Fruit fly (Drosophila melanogaster) whole organism, embryonic: ENCODE results near the gene Rh5.

Source experiments
- B-H2 ChIP-seq: fragments of 200-800 bp; sonication (Bioruptor generic); optimal IDR thresholded peaks from 2 replicates; lab custom pipeline; 2018; ENCODE audit warnings: missing biosample characterization, mild to moderate bottlenecking, missing genetic modification characterization
- CG12391 ChIP-seq: fragments of 200-800 bp; sonication (Bioruptor generic); optimal IDR thresholded peaks from 3 replicates; lab custom pipeline; 2018; ENCODE audit warnings: missing biosample characterization, mild to moderate bottlenecking, missing genetic modification characterization, moderate library complexity
- CG13624 ChIP-seq: fragments of 200-800 bp; sonication (Bioruptor generic); optimal IDR thresholded peaks from 2 replicates; lab custom pipeline; 2016; ENCODE audit warnings: missing biosample characterization, missing genetic modification characterization
- CG14965 ChIP-seq: fragments of 200-800 bp; sonication (Bioruptor generic); optimal IDR thresholded peaks from 2 replicates; lab custom pipeline; 2016; ENCODE audit warnings: missing biosample characterization, missing genetic modification characterization, borderline replicate concordance
- CG17829 ChIP-seq: fragments of 200-800 bp; optimal IDR thresholded peaks from 2 replicates; lab custom pipeline; 2019; ENCODE audit warnings: missing biosample characterization, mild to moderate bottlenecking, missing genetic modification characterization, moderate library complexity
- CG2712 ChIP-seq: fragments of 200-800 bp; optimal IDR thresholded peaks from 3 replicates; lab custom pipeline; 2019; ENCODE audit warnings: missing biosample characterization, mild to moderate bottlenecking, missing genetic modification characterization, moderate library complexity
- CG33213 ChIP-seq: fragments of 200-800 bp; sonication (Bioruptor generic); optimal IDR thresholded peaks from 3 replicates; lab custom pipeline; 2016; ENCODE audit warnings: missing biosample characterization, missing genetic modification characterization
- CG4617 ChIP-seq: fragments of 200-800 bp; sonication (Bioruptor generic); optimal IDR thresholded peaks from 3 replicates; lab custom pipeline; 2016; ENCODE audit warnings: missing biosample characterization, missing genetic modification characterization, borderline replicate concordance
- CG4820 ChIP-seq: fragments of 200-800 bp; sonication (Bioruptor generic); optimal IDR thresholded peaks from 3 replicates; lab custom pipeline; 2016; ENCODE audit warnings: missing biosample characterization, missing genetic modification characterization
- CG7928 ChIP-seq: fragments of 200-800 bp; sonication (Bioruptor generic); optimal IDR thresholded peaks from 2 replicates; lab custom pipeline; 2017; ENCODE audit warnings: missing biosample characterization, mild to moderate bottlenecking, missing genetic modification characterization
- CG8089 ChIP-seq: fragments of 200-800 bp; sonication (Bioruptor generic); optimal IDR thresholded peaks from 3 replicates; lab custom pipeline; 2016; ENCODE audit warnings: missing biosample characterization, missing genetic modification characterization
- CG8765 ChIP-seq: fragments of 200-800 bp; sonication (Bioruptor generic); IDR thresholded peaks from 2 replicates; pipeline ENCODE4 v1.3.6; 2022; ENCODE audit warnings: missing biosample characterization, missing genetic modification characterization
- CG9797 ChIP-seq: fragments of 200-800 bp; sonication (Bioruptor generic); optimal IDR thresholded peaks from 3 replicates; lab custom pipeline; 2018; ENCODE audit warnings: missing biosample characterization, mild to moderate bottlenecking, missing genetic modification characterization
- CHES-1-like ChIP-seq: fragments of 200-800 bp; sonication (Bioruptor generic); optimal IDR thresholded peaks from 2 replicates; lab custom pipeline; 2016; ENCODE audit warnings: missing biosample characterization, missing genetic modification characterization
- D19B ChIP-seq: fragments of 200-800 bp; sonication (Bioruptor generic); optimal IDR thresholded peaks from 2 replicates; lab custom pipeline; 2017; ENCODE audit warnings: missing biosample characterization, mild to moderate bottlenecking, missing genetic modification characterization
- Dad ChIP-seq: fragments of 200-800 bp; sonication (Bioruptor generic); optimal IDR thresholded peaks from 3 replicates; lab custom pipeline; 2016; ENCODE audit warnings: missing biosample characterization, missing genetic modification characterization
- Dip2 ChIP-seq: fragments of 200-800 bp; sonication (Bioruptor generic); IDR thresholded peaks from 2 replicates; pipeline ENCODE4 v1.3.6; 2022; ENCODE audit warnings: missing biosample characterization, missing genetic modification characterization
- Dref ChIP-seq: fragments of 200-800 bp; sonication (Bioruptor generic); IDR thresholded peaks from 2 replicates; pipeline ENCODE4 v1.3.6; 2022; ENCODE audit warnings: missing biosample characterization, missing genetic modification characterization
- Elba2 ChIP-seq: fragments of 200-800 bp; sonication (Bioruptor generic); optimal IDR thresholded peaks from 3 replicates; lab custom pipeline; 2016; ENCODE audit warnings: missing biosample characterization, missing genetic modification characterization
- GATAe ChIP-seq: fragments of 200-800 bp; sonication (Bioruptor generic); conservative IDR thresholded peaks from 2 replicates; pipeline ENCODE4 v1.3.6; 2022; ENCODE audit warnings: missing biosample characterization, missing genetic modification characterization
- Gug ChIP-seq: fragments of 200-800 bp; sonication (Bioruptor generic); IDR thresholded peaks from 4 replicates; pipeline ENCODE4 v1.3.6; 2022; ENCODE audit warnings: missing biosample characterization, missing genetic modification characterization
- HLH3B ChIP-seq: fragments of 200-800 bp; sonication (Bioruptor generic); IDR thresholded peaks from 2 replicates; pipeline ENCODE4 v1.3.6; 2022; ENCODE audit warnings: missing biosample characterization, missing genetic modification characterization
- HmgD ChIP-seq: fragments of 200-800 bp; sonication (Bioruptor generic); optimal IDR thresholded peaks from 3 replicates; lab custom pipeline; 2016; ENCODE audit warnings: missing biosample characterization, missing genetic modification characterization
- Hmr ChIP-seq: fragments of 200-800 bp; sonication (Bioruptor generic); optimal IDR thresholded peaks from 3 replicates; lab custom pipeline; 2017; ENCODE audit warnings: mild to moderate bottlenecking, missing biosample characterization, missing genetic modification reagents, missing genetic modification characterization
- MBD-R2 ChIP-seq: fragments of 200-800 bp; sonication (Bioruptor generic); IDR thresholded peaks from 2 replicates; pipeline ENCODE4 v1.3.6; 2022; ENCODE audit warnings: missing biosample characterization, missing genetic modification characterization
- Mes4 ChIP-seq: fragments of 200-800 bp; sonication (Bioruptor generic); optimal IDR thresholded peaks from 2 replicates; lab custom pipeline; 2016; ENCODE audit warnings: missing biosample characterization, missing genetic modification characterization
- Sox102F ChIP-seq: fragments of 200-800 bp; sonication (Bioruptor generic); optimal IDR thresholded peaks from 2 replicates; lab custom pipeline; 2018; ENCODE audit warnings: missing biosample characterization, mild to moderate bottlenecking, missing genetic modification characterization, moderate library complexity
- Vsx1 ChIP-seq: fragments of 200-800 bp; sonication (Bioruptor generic); optimal IDR thresholded peaks from 2 replicates; lab custom pipeline; 2017; ENCODE audit warnings: missing biosample characterization, mild to moderate bottlenecking, missing genetic modification characterization, missing genetic modification reagents
- Xrp1 ChIP-seq: fragments of 200-800 bp; sonication (Bioruptor generic); IDR thresholded peaks from 2 replicates; pipeline ENCODE4 v1.3.6; 2022; ENCODE audit warnings: missing biosample characterization, missing genetic modification characterization
- bcd ChIP-seq: fragments of 200-800 bp; sonication (Bioruptor generic); optimal IDR thresholded peaks from 2 replicates; lab custom pipeline; 2017; ENCODE audit warnings: missing biosample characterization, mild to moderate bottlenecking, missing genetic modification characterization
- bsh ChIP-seq, 2 experiments: fragments of 200-800 bp; sonication (Bioruptor generic); optimal IDR thresholded peaks; 2 replicates each; lab custom pipeline; 2017 to 2018; ENCODE audit warnings: mild to moderate bottlenecking in 2 of 2, missing biosample characterization in 2 of 2, missing genetic modification characterization in 2 of 2, moderate library complexity in 1 of 2
- btn ChIP-seq: fragments of 200-800 bp; sonication (Bioruptor generic); optimal IDR thresholded peaks from 2 replicates; lab custom pipeline; 2016; ENCODE audit warnings: missing biosample characterization, missing genetic modification characterization
- cg ChIP-seq: fragments of 200-800 bp; sonication (Bioruptor generic); optimal IDR thresholded peaks from 3 replicates; lab custom pipeline; 2019; ENCODE audit warnings: missing biosample characterization, mild to moderate bottlenecking, missing genetic modification characterization, moderate library complexity
- corto ChIP-seq: fragments of 200-800 bp; sonication (Bioruptor generic); optimal IDR thresholded peaks from 2 replicates; lab custom pipeline; 2016; ENCODE audit warnings: missing biosample characterization, mild to moderate bottlenecking, missing genetic modification characterization, moderate library complexity
- crp ChIP-seq, 2 experiments: fragments of 200-800 bp; sonication (Bioruptor generic); optimal IDR thresholded peaks; 2 replicates in 1 of 2; 3 replicates in 1 of 2; lab custom pipeline; 2017; ENCODE audit warnings: missing biosample characterization in 2 of 2, missing genetic modification characterization in 2 of 2, mild to moderate bottlenecking in 1 of 2, moderate library complexity in 1 of 2
- dan ChIP-seq: fragments of 200-800 bp; sonication (Bioruptor generic); IDR thresholded peaks from 2 replicates; pipeline ENCODE4 v1.3.6; 2022; ENCODE audit warnings: missing biosample characterization, missing genetic modification characterization
- eve ChIP-seq, 2 experiments: fragments of >200 bp; optimal IDR thresholded peaks; 2 replicates each; lab custom pipeline; 2017; ENCODE audit warnings: missing biosample characterization in 2 of 2, missing genetic modification characterization in 2 of 2
- ewg ChIP-seq: fragments of 200-800 bp; sonication (Bioruptor generic); optimal IDR thresholded peaks from 3 replicates; lab custom pipeline; 2017; ENCODE audit warnings: mild to moderate bottlenecking, missing biosample characterization, missing genetic modification reagents, missing genetic modification characterization
- fd64A ChIP-seq: fragments of 200-800 bp; sonication (Bioruptor generic); optimal IDR thresholded peaks from 3 replicates; lab custom pipeline; 2018; ENCODE audit warnings: missing biosample characterization, mild to moderate bottlenecking, missing genetic modification characterization
- gro ChIP-seq: fragments of 200-800 bp; sonication (Bioruptor generic); optimal IDR thresholded peaks from 2 replicates; lab custom pipeline; 2016; ENCODE audit warnings: missing biosample characterization, missing genetic modification characterization
- h ChIP-seq: fragments of >200 bp; optimal IDR thresholded peaks from 2 replicates; lab custom pipeline; 2017
- hb ChIP-seq: fragments of 200-800 bp; sonication (Bioruptor generic); IDR thresholded peaks from 3 replicates; pipeline ENCODE4 v1.3.6; 2022; ENCODE audit warnings: missing biosample characterization, missing genetic modification characterization; ENCODE audit not compliant: partially characterized antibody
- ind ChIP-seq: fragments of 200-800 bp; sonication (Bioruptor generic); optimal IDR thresholded peaks from 3 replicates; lab custom pipeline; 2016; ENCODE audit warnings: missing biosample characterization, missing genetic modification characterization
- ken ChIP-seq: fragments of 200-800 bp; sonication (Bioruptor generic); IDR thresholded peaks from 3 replicates; pipeline ENCODE4 v1.3.6; 2022; ENCODE audit warnings: missing biosample characterization, missing genetic modification characterization
- peb ChIP-seq: fragments of 200-800 bp; sonication (Bioruptor generic); IDR thresholded peaks from 2 replicates; pipeline ENCODE4 v1.3.6; 2022; ENCODE audit warnings: missing biosample characterization, missing genetic modification characterization
- run ChIP-seq: fragments of 200-800 bp; sonication (Bioruptor generic); optimal IDR thresholded peaks from 3 replicates; lab custom pipeline; 2018; ENCODE audit warnings: missing biosample characterization, mild to moderate bottlenecking, missing genetic modification characterization
- schlank ChIP-seq: fragments of 200-800 bp; sonication (Bioruptor generic); optimal IDR thresholded peaks from 2 replicates; lab custom pipeline; 2018; ENCODE audit warnings: missing biosample characterization, mild to moderate bottlenecking, missing genetic modification characterization
- sens-2 ChIP-seq: fragments of 200-800 bp; sonication (Bioruptor generic); IDR thresholded peaks from 2 replicates; pipeline ENCODE4 v1.3.6; 2022; ENCODE audit warnings: missing biosample characterization, missing genetic modification characterization
- tap ChIP-seq: fragments of 200-800 bp; optimal IDR thresholded peaks from 3 replicates; lab custom pipeline; 2019; ENCODE audit warnings: missing biosample characterization, mild to moderate bottlenecking, missing genetic modification characterization, moderate library complexity

Rh5 gene

dm6 chr2L:12045941-12046855, 38.2 kb downstream of the Rh5 start, which contains the start of gene CG6770 (continued):
- TF ChIP-seq CG2712 (tag; lab: Kevin White, UChicago) (peak; percentile 75), tap (tag; lab: Kevin White, UChicago) (peak; percentile 80), Mes4 (no peak), schlank (tag; lab: Kevin White, UChicago) (peak; percentile 53), eve (GFP tag; optimal IDR thresholded peaks at IDR 0.05; lab: Kevin White, UChicago) (no peak), HmgD (GFP tag; lab: Kevin White, UChicago) (no peak), fd64A (no peak), dan (GFP tag; lab: Robert Waterston, UW) (no peak), peb (GFP tag; lab: Robert Waterston, UW) (peak; percentile 70), bcd (GFP tag; lab: Kevin White, UChicago) (peak; percentile 72), CG12391 (peak; percentile 80), B-H2 (GFP tag; lab: Kevin White, UChicago) (peak; percentile 91), Dref (0 out of 2 replicates have a peak, but pooled peaks have one; percentile 4), corto (GFP tag; lab: Kevin White, UChicago) (peak; percentile 50), CG33213 (GFP tag; lab: Kevin White, UChicago) (peak; percentile 2), Xrp1 (GFP tag; lab: Robert Waterston, UW) (peak; percentile 78), crp (GFP tag; optimal IDR thresholded peaks at IDR 0.05; lab: Kevin White, UChicago) (no peak), ken (GFP tag; lab: Robert Waterston, UW) (peak; percentile 73), Hmr (GFP tag; lab: Kevin White, UChicago) (peak; percentile 88), Dip2 (GFP tag; lab: Robert Waterston, UW) (no peak), CG8765 (GFP tag; lab: Robert Waterston, UW) (0 out of 2 replicates have a peak, but pooled peaks have one; percentile 13), bsh (GFP tag; optimal IDR thresholded peaks at IDR 0.05; lab: Kevin White, UChicago) (peak; percentile 46 to 75), ewg (GFP tag; lab: Kevin White, UChicago) (peak; percentile 62), CG4820 (peak; percentile 27), CG17829 (tag; lab: Kevin White, UChicago) (peak; percentile 70), ind (GFP tag; lab: Kevin White, UChicago) (peak; percentile 57), GATAe (GFP tag; lab: Robert Waterston, UW) (no peak), h (no peak), CG8089 (GFP tag; lab: Kevin White, UChicago) (no peak), CG14965 (GFP tag; lab: Kevin White, UChicago) (no peak), CG13624 (GFP tag; lab: Kevin White, UChicago) (peak; percentile 92), Sox102F (GFP tag; lab: Kevin White, UChicago) (peak; percentile 79), CHES-1-like (GFP tag; lab: Kevin White, UChicago) (peak; percentile 41), cg (GFP tag; lab: Kevin White, UChicago) (no peak), btn (GFP tag; lab: Kevin White, UChicago) (no peak), CG9797 (GFP tag; lab: Kevin White, UChicago) (no peak), CG7928 (GFP tag; lab: Kevin White, UChicago) (peak; percentile 53), D19B (peak; percentile 70), hb (GFP tag; lab: Robert Waterston, UW) (no peak), MBD-R2 (peak; percentile 61; the same call in 1 of the 2 replicates), sens-2 (GFP tag; lab: Robert Waterston, UW) (peak; percentile 53), Elba2 (GFP tag; lab: Kevin White, UChicago) (no peak), Dad (GFP tag; lab: Kevin White, UChicago) (peak; percentile 43), run (peak; percentile 72), gro (peak; percentile 19), Gug (GFP tag; lab: Robert Waterston, UW) (no peak; the same call in 3 of the 4 replicates), Vsx1 (GFP tag; lab: Kevin White, UChicago) (peak; percentile 49), CG4617 (GFP tag; lab: Kevin White, UChicago) (peak; percentile 8), HLH3B (GFP tag; lab: Robert Waterston, UW) (peak; percentile 81)
